Fruit fly (Drosophila melanogaster): Measurements from ENCODE around the gene CG46280.
A peak's percentile ranks its signal among the peaks of the same experiment; 100 is the strongest.

Gene CG46280

DNA sequence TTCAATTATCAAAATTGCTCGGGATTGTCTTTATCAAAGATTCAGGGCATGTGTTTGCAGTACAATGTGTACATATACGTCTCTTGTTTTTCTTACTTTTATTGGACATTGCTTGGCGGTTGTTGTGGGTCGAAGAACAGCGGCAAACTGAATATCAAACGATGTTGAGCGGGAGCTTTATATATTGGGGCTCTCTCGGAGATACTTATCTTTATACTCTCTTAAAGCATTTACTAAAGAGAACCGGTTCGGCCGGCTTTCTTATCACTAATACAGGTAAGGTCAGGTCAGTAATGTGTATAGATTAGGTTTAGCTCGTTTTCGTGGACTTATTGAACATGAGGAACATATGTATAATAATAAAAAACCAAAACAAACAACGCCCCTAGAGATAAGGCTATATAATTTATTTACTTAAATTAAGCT is 20.9 kb upstream of the CG46280 start, which contains the start of gene CG7966 (continued):
- TF ChIP-seq CG13775 (GFP tag; optimal IDR thresholded peaks at IDR 0.05) (no peak), tx (GFP tag; optimal IDR thresholded peaks at IDR 0.05) (no peak), Med (GFP tag) (peak; percentile 83), Trl (optimal IDR thresholded peaks at IDR 0.05) (peak; percentile 65 to 81), Trl (GFP tag; optimal IDR thresholded peaks at IDR 0.05) (no peak), crp (GFP tag; optimal IDR thresholded peaks at IDR 0.05) (no peak), Opbp (GFP tag; IDR thresholded peaks at IDR 0.05; ENCODE audit: partially characterized antibody) (no peak), PHDP (tag; optimal IDR thresholded peaks at IDR 0.05) (peak; percentile 31), Bdp1 (GFP tag; optimal IDR thresholded peaks at IDR 0.05) (no peak), CG1024 (GFP tag; IDR thresholded peaks at IDR 0.05) (no peak), dysf (GFP tag; IDR thresholded peaks at IDR 0.05) (no peak), Lim3 (GFP tag; IDR thresholded peaks at IDR 0.05) (no peak), Meics (GFP tag; optimal IDR thresholded peaks at IDR 0.05) (no peak), sens (GFP tag) (no peak), lbe (GFP tag; optimal IDR thresholded peaks at IDR 0.05) (peak; percentile 52), HmgZ (tag; optimal IDR thresholded peaks at IDR 0.05) (no peak), CG1233 (GFP tag; optimal IDR thresholded peaks at IDR 0.05) (no peak), CG11695 (GFP tag; IDR thresholded peaks at IDR 0.05) (peak; percentile 76), tio (GFP tag; optimal IDR thresholded peaks at IDR 0.05) (no peak), zen (tag; optimal IDR thresholded peaks at IDR 0.05) (no peak), insv (GFP tag; optimal IDR thresholded peaks at IDR 0.05) (no peak), CG13287 (GFP tag; IDR thresholded peaks at IDR 0.05; ENCODE audit: partially characterized antibody) (peak; percentile 9), CG9932 (GFP tag; IDR thresholded peaks at IDR 0.05) (no peak), hkb (optimal IDR thresholded peaks at IDR 0.05) (no peak), hkb (GFP tag; IDR thresholded peaks at IDR 0.05) (0 out of 2 replicates have a peak, but pooled peaks have one; percentile 49), HLH54F (GFP tag; optimal IDR thresholded peaks at IDR 0.05) (no peak), CG12744 (GFP tag; optimal IDR thresholded peaks at IDR 0.05) (no peak), toy (GFP tag; IDR thresholded peaks at IDR 0.05) (no peak), sob (GFP tag; IDR thresholded peaks at IDR 0.05) (no peak), lilli (GFP tag; optimal IDR thresholded peaks at IDR 0.05) (no peak), tin (GFP tag; optimal IDR thresholded peaks at IDR 0.05) (no peak), dan (GFP tag; IDR thresholded peaks at IDR 0.05) (no peak), CG4820 (GFP tag; optimal IDR thresholded peaks at IDR 0.05) (no peak), CG8478 (optimal IDR thresholded peaks at IDR 0.05) (no peak), pb (GFP tag; optimal IDR thresholded peaks at IDR 0.05) (peak; percentile 91), CG6689 (GFP tag; IDR thresholded peaks at IDR 0.05) (no peak), NC2β (GFP tag; optimal IDR thresholded peaks at IDR 0.05) (no peak), croc (GFP tag; conservative IDR thresholded peaks at IDR 0.05) (no peak), jing (GFP tag; optimal IDR thresholded peaks at IDR 0.05) (no peak), CG6254 (GFP tag; optimal IDR thresholded peaks at IDR 0.05) (peak; percentile 36), disco-r (GFP tag; optimal IDR thresholded peaks at IDR 0.05) (no peak), gem (tag; optimal IDR thresholded peaks at IDR 0.05) (no peak), nerfin-2 (GFP tag; IDR thresholded peaks at IDR 0.05; ENCODE audit: partially characterized antibody) (no peak), CG7745 (tag; optimal IDR thresholded peaks at IDR 0.05) (no peak), Lpt (GFP tag; optimal IDR thresholded peaks at IDR 0.05) (no peak), Lhr (GFP tag; optimal IDR thresholded peaks at IDR 0.05) (no peak), ftz-f1 (GFP tag; optimal IDR thresholded peaks at IDR 0.05) (peak; percentile 66), tup (GFP tag; optimal IDR thresholded peaks at IDR 0.05) (no peak), CG3847 (GFP tag; IDR thresholded peaks at IDR 0.05) (no peak), Tbp (GFP tag; optimal IDR thresholded peaks at IDR 0.05) (no peak), B-H2 (GFP tag; optimal IDR thresholded peaks at IDR 0.05) (peak; percentile 42), CG2129 (GFP tag; IDR thresholded peaks at IDR 0.05; ENCODE audit: partially characterized antibody) (no peak), CG4282 (GFP tag; optimal IDR thresholded peaks at IDR 0.05) (no peak), gro (GFP tag; optimal IDR thresholded peaks at IDR 0.05) (no peak)

Measured in whole organism, embryonic.